Worm (Caenorhabditis elegans) whole organism, L1 larva: ENCODE data around the gene pkn-1.

Source experiments
- C16A3.4 ChIP-seq: fragments of 150-350 bp; optimal IDR thresholded peaks from 2 replicates; lab custom pipeline; 2014; ENCODE audit warnings: missing biosample characterization, missing genetic modification characterization
- F16B12.6 ChIP-seq: fragments of 150-350 bp; optimal IDR thresholded peaks from 2 replicates; lab custom pipeline; 2014; ENCODE audit warnings: missing biosample characterization, missing genetic modification characterization
- aha-1 ChIP-seq: fragments of 150-350 bp; optimal IDR thresholded peaks from 2 replicates; lab custom pipeline; 2014; ENCODE audit warnings: missing biosample characterization, missing genetic modification characterization
- ama-1 ChIP-seq: fragments of 150-350 bp; optimal IDR thresholded peaks from 2 replicates; lab custom pipeline; 2014
- blmp-1 ChIP-seq: fragments of 150-350 bp; optimal IDR thresholded peaks from 2 replicates; lab custom pipeline; 2014; ENCODE audit warnings: missing biosample characterization, missing genetic modification characterization
- ceh-63 ChIP-seq: fragments of 200-800 bp; sonication (Bioruptor generic); optimal IDR thresholded peaks from 2 replicates; lab custom pipeline; 2018; ENCODE audit warnings: mild to moderate bottlenecking, missing genetic modification characterization, missing compliant biosample characterization
- ceh-82 ChIP-seq, 3 experiments: fragments of 150-350 bp in 1 of 3; sonication (generic microtip) in 2 of 3; optimal IDR thresholded peaks; 2 replicates each; lab custom pipeline; 2014 to 2017; ENCODE audit warnings: missing biosample characterization in 3 of 3, missing genetic modification characterization in 3 of 3
- dpl-1 ChIP-seq, 3 experiments: fragments of 150-350 bp in 2 of 3; sonication (generic microtip) in 1 of 3; optimal IDR thresholded peaks; 2 replicates each; lab custom pipeline; 2014 to 2017; ENCODE audit warnings: missing biosample characterization in 3 of 3, missing genetic modification characterization in 3 of 3, missing genetic modification reagents in 3 of 3
- efl-1 ChIP-seq, 4 experiments: fragments of 150-350 bp; optimal IDR thresholded peaks in 3 of 4; peaks in 1 of 4; 1 replicate in 1 of 4; 2 replicates in 3 of 4; lab custom pipeline; 2014; ENCODE audit warnings: missing biosample characterization in 2 of 4, missing genetic modification characterization in 2 of 4, missing genetic modification reagents in 2 of 4
- efl-3 ChIP-seq: fragments of 200-800 bp; sonication (Bioruptor generic); optimal IDR thresholded peaks from 2 replicates; lab custom pipeline; 2018; ENCODE audit warnings: mild to moderate bottlenecking, missing genetic modification characterization, missing compliant biosample characterization
- egl-13 ChIP-seq: sonication (generic microtip); optimal IDR thresholded peaks from 2 replicates; lab custom pipeline; 2016; ENCODE audit warnings: missing genotype, missing genetic modification reagents, missing genetic modification characterization, missing compliant biosample characterization
- elt-2 ChIP-seq: sonication (generic microtip); optimal IDR thresholded peaks from 2 replicates; lab custom pipeline; 2016; ENCODE audit warnings: missing genetic modification characterization, mild to moderate bottlenecking, inconsistent platforms, missing compliant biosample characterization, missing genetic modification reagents
- elt-3 ChIP-seq, 6 experiments: fragments of 150-350 bp in 1 of 6; sonication (generic microtip); optimal IDR thresholded peaks; 2 replicates each; lab custom pipeline; 2017 to 2018; ENCODE audit warnings: missing biosample characterization in 6 of 6, missing genetic modification characterization in 6 of 6, inconsistent platforms in 1 of 6
- fkh-4 ChIP-seq: sonication (generic microtip); optimal IDR thresholded peaks from 2 replicates; lab custom pipeline; 2016; ENCODE audit warnings: missing compliant biosample characterization, missing genetic modification characterization, borderline replicate concordance
- hlh-17 ChIP-seq: fragments of 200-800 bp; sonication (Bioruptor generic); optimal IDR thresholded peaks from 2 replicates; lab custom pipeline; 2018; ENCODE audit warnings: missing genetic modification characterization, mild to moderate bottlenecking, missing compliant biosample characterization, moderate library complexity, borderline replicate concordance
- irx-1 ChIP-seq: sonication (generic microtip); optimal IDR thresholded peaks from 2 replicates; lab custom pipeline; 2016; ENCODE audit warnings: missing genetic modification characterization, missing compliant biosample characterization
- lin-14 ChIP-seq: fragments of 200-800 bp; sonication (Bioruptor generic); optimal IDR thresholded peaks from 2 replicates; lab custom pipeline; 2018; ENCODE audit warnings: mild to moderate bottlenecking, missing genetic modification characterization, moderate library complexity, missing compliant biosample characterization
- lin-35 ChIP-seq, 2 experiments: fragments of 150-350 bp; optimal IDR thresholded peaks; 2 replicates each; lab custom pipeline; 2014; ENCODE audit warnings: missing biosample characterization in 2 of 2, missing genetic modification characterization in 2 of 2, missing genetic modification reagents in 2 of 2
- lin-39 ChIP-seq: fragments of 150-350 bp; optimal IDR thresholded peaks from 2 replicates; lab custom pipeline; 2014; ENCODE audit warnings: missing biosample characterization, missing genetic modification reagents, missing genetic modification characterization
- mab-9 ChIP-seq: fragments of 200-800 bp; sonication (Bioruptor generic); IDR thresholded peaks from 2 replicates; pipeline ENCODE4 v1.3.6; 2022; ENCODE audit warnings: missing genetic modification reagents, missing genetic modification characterization, missing compliant biosample characterization
- mdl-1 ChIP-seq, 2 experiments: fragments of 150-350 bp; optimal IDR thresholded peaks; 2 replicates each; lab custom pipeline; 2014 to 2017; ENCODE audit warnings: missing biosample characterization in 2 of 2, missing genetic modification characterization in 2 of 2, inconsistent platforms in 1 of 2
- mep-1 ChIP-seq: fragments of 150-350 bp; optimal IDR thresholded peaks from 2 replicates; lab custom pipeline; 2014; ENCODE audit warnings: missing biosample characterization, missing genetic modification characterization
- nhr-20 ChIP-seq: sonication (generic microtip); optimal IDR thresholded peaks from 2 replicates; lab custom pipeline; 2016; ENCODE audit warnings: mild to moderate bottlenecking, missing genetic modification characterization, missing compliant biosample characterization
- nhr-71 ChIP-seq: sonication (generic microtip); optimal IDR thresholded peaks from 2 replicates; lab custom pipeline; 2016; ENCODE audit warnings: mild to moderate bottlenecking, missing genetic modification characterization, moderate library complexity, missing compliant biosample characterization
- nhr-85 ChIP-seq: sonication (generic microtip); peaks from one replicate; lab custom pipeline; 2016; ENCODE audit warnings: missing genetic modification characterization, inconsistent platforms, missing compliant biosample characterization
- nhr-90 ChIP-seq: sonication (generic microtip); optimal IDR thresholded peaks from 2 replicates; lab custom pipeline; 2016; ENCODE audit warnings: mild to moderate bottlenecking, missing genetic modification characterization, missing compliant biosample characterization; ENCODE audit not compliant: poor library complexity
- pqm-1 ChIP-seq: sonication (generic microtip); optimal IDR thresholded peaks from 3 replicates; lab custom pipeline; 2017; ENCODE audit warnings: missing biosample characterization, missing genetic modification characterization
- snu-23 ChIP-seq: sonication (generic microtip); optimal IDR thresholded peaks from 2 replicates; lab custom pipeline; 2016; ENCODE audit warnings: missing genetic modification characterization, missing compliant biosample characterization
- sox-4 ChIP-seq: sonication (generic microtip); optimal IDR thresholded peaks from 2 replicates; lab custom pipeline; 2016; ENCODE audit warnings: missing genetic modification characterization, missing compliant biosample characterization
- sup-37 ChIP-seq: fragments of 200-800 bp; sonication (Bioruptor generic); optimal IDR thresholded peaks from 2 replicates; lab custom pipeline; 2018; ENCODE audit warnings: mild to moderate bottlenecking, missing genetic modification characterization, missing compliant biosample characterization
- unc-86 ChIP-seq: sonication (generic microtip); optimal IDR thresholded peaks from 2 replicates; lab custom pipeline; 2016; ENCODE audit warnings: missing genetic modification characterization, missing compliant biosample characterization
- xbp-1 ChIP-seq: sonication (generic microtip); optimal IDR thresholded peaks from 2 replicates; lab custom pipeline; 2016; ENCODE audit warnings: missing genetic modification characterization, missing compliant biosample characterization
- ztf-4 ChIP-seq: fragments of 150-350 bp; optimal IDR thresholded peaks from 2 replicates; lab custom pipeline; 2014; ENCODE audit warnings: missing biosample characterization, missing genetic modification characterization

pkn-1 gene

DNA sequence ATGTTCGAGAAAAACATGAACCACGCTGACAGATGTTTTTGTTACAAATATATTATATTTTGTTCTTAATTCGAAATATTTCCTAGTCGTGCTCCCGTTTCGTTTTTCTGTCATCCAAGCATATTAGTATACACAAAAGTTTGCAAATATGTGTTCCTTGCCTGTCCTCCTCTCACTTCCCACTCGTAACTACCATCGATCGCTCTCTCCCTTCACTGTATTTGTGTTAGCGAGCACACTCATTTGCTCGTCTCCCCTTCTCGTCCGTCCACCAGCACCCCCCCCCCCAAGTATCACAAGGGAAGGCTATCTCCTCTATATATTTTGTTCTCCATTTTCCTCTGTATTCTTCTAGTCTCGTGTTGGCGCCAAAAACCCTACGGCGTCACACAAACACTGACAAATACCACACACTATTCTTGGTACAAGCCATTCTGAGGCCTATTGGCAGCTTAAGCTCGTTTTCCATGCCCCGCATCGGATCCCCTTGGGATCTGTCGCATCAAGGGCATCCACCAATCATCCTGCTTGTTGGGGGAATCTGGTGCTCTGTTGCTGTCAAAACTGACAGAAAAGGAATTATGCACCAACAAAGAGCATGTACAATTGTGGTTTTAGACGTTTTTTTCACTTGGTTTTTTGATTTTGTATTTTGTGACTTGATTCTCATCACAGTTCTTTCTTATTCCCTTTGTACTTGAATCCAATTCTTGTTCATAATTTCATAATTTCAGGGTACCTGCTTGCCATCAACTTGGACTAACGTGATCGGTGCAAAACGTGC lies at the start of gene pkn-1:
Gene pkn-1, plus strand, starts transcription at position 734 of the 784 bp plus-strand sequence.
- TF ChIP-seq lin-14 (GFP tag; lab: Kevin White, UChicago) (peak; percentile 54), dpl-1 (GFP tag; optimal IDR thresholded peaks at IDR 0.05; lab: Kevin White, UChicago) (no peak), efl-1 (optimal IDR thresholded peaks at IDR 0.05; lab: Kevin White, UChicago) (no peak), efl-1 (GFP tag; optimal IDR thresholded peaks at IDR 0.05 in 1 of 2; lab: Kevin White, UChicago) (peak in 1 of 2 experiments; percentile 2), sox-4 (tag; lab: Kevin White, UChicago) (no peak), nhr-71 (tag; lab: Kevin White, UChicago) (no peak), mep-1 (no peak), elt-2 (peak; percentile 9)

DNA sequence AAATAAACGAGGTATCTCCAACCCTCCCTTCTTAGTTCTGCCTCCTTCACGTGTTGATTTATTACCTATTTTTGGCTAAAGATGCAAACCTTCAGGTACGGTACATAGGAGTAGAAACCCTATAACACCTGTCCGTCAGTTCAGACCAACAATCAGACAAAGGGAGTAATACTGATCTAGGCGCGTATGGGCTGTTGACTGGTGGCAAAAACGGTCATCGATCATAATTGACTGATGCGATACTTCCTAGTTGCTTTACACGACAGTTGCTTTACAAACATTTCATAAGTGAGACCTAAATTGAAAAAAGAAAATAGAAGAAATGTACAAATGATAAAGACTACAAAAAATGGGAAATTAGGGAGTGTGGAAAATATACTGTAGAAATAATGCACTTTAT lies 46.9 kb upstream of the pkn-1 start:
- peak; percentile 56 for TF ChIP-seq blmp-1
- TF ChIP-seq elt-3 (tag; optimal IDR thresholded peaks at IDR 0.05; lab: Kevin White, UChicago) = peak in 2 of 6 experiments; percentile 35 to 42
- TF ChIP-seq irx-1 = peak; percentile 28
- peak; percentile 18 for TF ChIP-seq lin-14 (GFP tag; lab: Kevin White, UChicago)
- TF ChIP-seq lin-35 (GFP tag; optimal IDR thresholded peaks at IDR 0.05; lab: Kevin White, UChicago) = peak in 1 of 2 experiments; percentile 3
- TF ChIP-seq mdl-1 (tag; optimal IDR thresholded peaks at IDR 0.05; lab: Kevin White, UChicago) = no peak
- peak; percentile 18 for TF ChIP-seq nhr-20
- peak; percentile 9 for TF ChIP-seq mep-1
- TF ChIP-seq nhr-85 (tag; lab: Kevin White, UChicago) = peak; percentile 97
- TF ChIP-seq xbp-1 (tag; lab: Kevin White, UChicago) = no peak
- TF ChIP-seq snu-23 (GFP tag; lab: Kevin White, UChicago) = peak; percentile 23

DNA sequence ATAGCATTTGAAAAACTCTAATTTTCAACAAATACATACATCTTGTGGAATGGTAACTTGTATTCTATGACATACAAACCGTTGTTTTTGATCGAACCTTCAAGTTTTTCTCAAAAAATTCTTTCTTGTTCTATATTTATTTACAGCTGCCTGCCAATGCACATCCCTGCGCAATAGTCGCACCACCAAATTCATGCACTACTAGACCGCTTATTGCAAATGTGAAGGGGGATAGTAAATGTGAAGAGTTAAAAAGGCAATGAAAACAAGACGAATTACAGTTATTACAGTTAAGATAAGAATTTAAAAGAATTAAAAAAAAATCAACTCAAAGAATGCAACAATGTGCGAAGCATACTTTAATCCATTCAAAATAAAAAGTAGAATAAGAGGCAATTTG lies 43.2 kb upstream of the pkn-1 start:
- TF ChIP-seq egl-13 (tag; lab: Kevin White, UChicago) = no peak
- TF ChIP-seq ceh-82 (tag; optimal IDR thresholded peaks at IDR 0.05; lab: Kevin White, UChicago) = no peak
- no peak for TF ChIP-seq nhr-90 (tag; lab: Kevin White, UChicago)
- TF ChIP-seq mab-9 (GFP tag; lab: Robert Waterston, UW) = no peak

DNA sequence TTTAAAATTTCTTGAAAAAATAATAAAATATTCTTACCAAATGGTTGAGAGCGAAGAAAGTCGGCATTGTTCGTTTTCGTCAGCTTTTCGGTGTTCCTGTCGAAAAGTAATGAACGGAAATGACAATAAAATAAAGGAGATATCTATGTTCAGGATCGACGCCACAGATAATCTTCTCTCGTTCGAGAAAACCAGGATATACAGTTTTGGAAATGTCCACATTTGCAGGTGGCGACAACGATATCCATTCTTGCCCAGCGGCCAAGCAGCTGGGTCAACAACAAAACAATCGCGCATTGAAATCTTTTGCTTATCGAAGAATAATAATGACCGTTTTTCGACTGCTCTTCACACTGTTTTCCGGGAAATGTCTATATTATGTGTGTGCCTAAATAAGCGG lies 41.4 kb upstream of the pkn-1 start, which contains the start of gene R07E3.7:
Gene R07E3.7, minus strand, starts transcription at position 101 of the 400 bp plus-strand sequence.
- TF ChIP-seq fkh-4 (tag; lab: Kevin White, UChicago) = no peak
- no peak for TF ChIP-seq ztf-4 (tag; lab: Kevin White, UChicago)
- TF ChIP-seq aha-1 (tag; lab: Kevin White, UChicago) = no peak
- TF ChIP-seq lin-39 = no peak
- TF ChIP-seq pqm-1 = no peak
- no peak for TF ChIP-seq mdl-1 (tag; optimal IDR thresholded peaks at IDR 0.05; lab: Kevin White, UChicago)
- no peak for TF ChIP-seq ceh-63 (GFP tag; lab: Kevin White, UChicago)
- no peak for TF ChIP-seq hlh-17 (GFP tag; lab: Kevin White, UChicago)

DNA sequence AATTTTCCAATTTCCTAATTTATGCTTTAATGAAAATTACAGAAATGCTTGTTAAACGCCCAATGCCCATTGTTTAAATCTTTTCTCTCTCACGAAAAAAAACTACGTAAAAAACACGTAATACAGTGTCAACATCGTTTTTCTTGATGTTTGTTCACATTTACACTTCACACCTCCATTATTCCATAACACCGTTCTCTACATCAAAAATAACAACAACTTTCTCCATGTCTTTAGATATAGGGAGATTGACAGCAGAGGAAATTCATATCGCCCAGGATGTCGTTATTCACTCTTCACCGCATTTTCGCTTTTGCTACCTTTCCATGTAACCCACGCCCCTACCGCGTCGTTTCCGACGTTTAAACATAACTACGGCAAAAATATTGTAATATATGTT lies 39.0 kb upstream of the pkn-1 start, which contains the start of gene efhc-1:
Gene efhc-1, plus strand, starts transcription at position 301 of the 400 bp plus-strand sequence.
- TF ChIP-seq dpl-1 (GFP tag; optimal IDR thresholded peaks at IDR 0.05; lab: Kevin White, UChicago) (no peak), unc-86 (no peak), C16A3.4 (tag; lab: Kevin White, UChicago) (no peak), F16B12.6 (tag; lab: Kevin White, UChicago) (no peak), ama-1 (lab: Kevin White, UChicago) (no peak), efl-3 (no peak), mab-9 (GFP tag; lab: Robert Waterston, UW) (no peak), blmp-1 (peak; percentile 16), sup-37 (GFP tag; lab: Kevin White, UChicago) (no peak)
